Worm (Caenorhabditis elegans) whole organism, mixed stage, embryonic: ENCODE results near the gene rab-21.

Experiments
- M03D4.4 ChIP-seq: sonication (generic microtip); optimal IDR thresholded peaks from 2 replicates; lab custom pipeline; 2017; ENCODE audit warnings: mild to moderate bottlenecking, missing genetic modification characterization, missing compliant biosample characterization
- bed-3 ChIP-seq: fragments of 200-800 bp; sonication (Bioruptor generic); optimal IDR thresholded peaks from 3 replicates; lab custom pipeline; 2018; ENCODE audit warnings: mild to moderate bottlenecking, missing genetic modification characterization, moderate library complexity, missing compliant biosample characterization
- blmp-1 ChIP-seq: fragments of 150-350 bp; optimal IDR thresholded peaks from 2 replicates; lab custom pipeline; 2014; ENCODE audit warnings: missing biosample characterization, missing genetic modification characterization
- ceh-39 ChIP-seq: fragments of 150-350 bp; optimal IDR thresholded peaks from 2 replicates; lab custom pipeline; 2014; ENCODE audit warnings: missing biosample characterization, missing genetic modification characterization
- ceh-43 ChIP-seq: fragments of 200-800 bp; sonication (Bioruptor generic); optimal IDR thresholded peaks from 2 replicates; lab custom pipeline; 2018; ENCODE audit warnings: mild to moderate bottlenecking, missing genetic modification characterization, moderate library complexity, missing compliant biosample characterization
- ceh-83 ChIP-seq: fragments of 200-800 bp; sonication (Bioruptor generic); optimal IDR thresholded peaks from 2 replicates; lab custom pipeline; 2018; ENCODE audit warnings: mild to moderate bottlenecking, missing genetic modification characterization, missing compliant biosample characterization
- ces-1 ChIP-seq: fragments of 150-350 bp; optimal IDR thresholded peaks from 2 replicates; lab custom pipeline; 2014; ENCODE audit warnings: missing biosample characterization, missing genetic modification reagents, missing genetic modification characterization
- cnd-1 ChIP-seq: fragments of 200-800 bp; sonication (Bioruptor generic); optimal IDR thresholded peaks from 2 replicates; lab custom pipeline; 2018; ENCODE audit warnings: mild to moderate bottlenecking, missing genetic modification characterization, missing compliant biosample characterization
- drap-1 ChIP-seq: fragments of 200-800 bp; sonication (Bioruptor generic); optimal IDR thresholded peaks from 3 replicates; lab custom pipeline; 2018; ENCODE audit warnings: mild to moderate bottlenecking, missing genetic modification characterization, missing compliant biosample characterization
- elt-1 ChIP-seq: sonication (generic microtip); optimal IDR thresholded peaks from 2 replicates; lab custom pipeline; 2017; ENCODE audit warnings: missing genetic modification characterization, mild to moderate bottlenecking, missing compliant biosample characterization, antibody characterized with exemption, moderate library complexity, borderline replicate concordance; ENCODE audit not compliant: insufficient read depth
- elt-3 ChIP-seq: fragments of 150-350 bp; optimal IDR thresholded peaks from 2 replicates; lab custom pipeline; 2014; ENCODE audit warnings: missing biosample characterization, missing genetic modification characterization
- flh-1 ChIP-seq: fragments of 200-800 bp; sonication (Bioruptor generic); optimal IDR thresholded peaks from 2 replicates; lab custom pipeline; 2018; ENCODE audit warnings: mild to moderate bottlenecking, missing genetic modification characterization, moderate library complexity, missing compliant biosample characterization
- ham-2 ChIP-seq: fragments of 200-800 bp; sonication (Bioruptor generic); optimal IDR thresholded peaks from 2 replicates; lab custom pipeline; 2018; ENCODE audit warnings: mild to moderate bottlenecking, missing genetic modification characterization, missing compliant biosample characterization
- hlh-1 ChIP-seq: fragments of 150-350 bp; optimal IDR thresholded peaks from 2 replicates; lab custom pipeline; 2014; ENCODE audit warnings: missing biosample characterization, missing genetic modification reagents, missing genetic modification characterization
- lin-13 ChIP-seq: fragments of 150-350 bp; optimal IDR thresholded peaks from 2 replicates; lab custom pipeline; 2014; ENCODE audit warnings: missing biosample characterization, missing genetic modification characterization
- lin-32 ChIP-seq: fragments of 200-800 bp; sonication (Bioruptor generic); optimal IDR thresholded peaks from 2 replicates; lab custom pipeline; 2018; ENCODE audit warnings: mild to moderate bottlenecking, missing genetic modification characterization, missing compliant biosample characterization
- lsy-2 ChIP-seq: fragments of 150-350 bp; optimal IDR thresholded peaks from 2 replicates; lab custom pipeline; 2014; ENCODE audit warnings: missing biosample characterization, missing genetic modification characterization
- mab-5 ChIP-seq: fragments of 150-350 bp; optimal IDR thresholded peaks from 2 replicates; lab custom pipeline; 2014; ENCODE audit warnings: missing biosample characterization, missing genetic modification characterization
- mep-1 ChIP-seq: fragments of 150-350 bp; optimal IDR thresholded peaks from 2 replicates; lab custom pipeline; 2017; ENCODE audit warnings: missing biosample characterization, missing genetic modification reagents, missing genetic modification characterization, inconsistent platforms
- mls-2 ChIP-seq: sonication (generic microtip); optimal IDR thresholded peaks from 2 replicates; lab custom pipeline; 2016; ENCODE audit warnings: mild to moderate bottlenecking, missing genetic modification characterization, moderate library complexity, missing compliant biosample characterization
- nhr-12 ChIP-seq: fragments of 150-350 bp; optimal IDR thresholded peaks from 2 replicates; lab custom pipeline; 2014; ENCODE audit warnings: missing biosample characterization, missing genetic modification characterization
- nhr-2 ChIP-seq: fragments of 150-350 bp; optimal IDR thresholded peaks from 2 replicates; lab custom pipeline; 2014; ENCODE audit warnings: missing biosample characterization, missing genetic modification characterization
- nhr-237 ChIP-seq: fragments of 150-350 bp; optimal IDR thresholded peaks from 2 replicates; lab custom pipeline; 2014; ENCODE audit warnings: missing biosample characterization, missing genetic modification characterization
- nhr-28 ChIP-seq: fragments of 150-350 bp; optimal IDR thresholded peaks from 2 replicates; lab custom pipeline; 2014; ENCODE audit warnings: missing biosample characterization, missing genetic modification characterization
- nhr-76 ChIP-seq: sonication (generic microtip); optimal IDR thresholded peaks from 2 replicates; lab custom pipeline; 2017; ENCODE audit warnings: missing biosample characterization, missing genetic modification characterization
- pha-4 ChIP-seq: fragments of 150-350 bp; optimal IDR thresholded peaks from 2 replicates; lab custom pipeline; 2018; ENCODE audit warnings: missing biosample characterization, missing genetic modification reagents, missing genetic modification characterization
- sem-2 ChIP-seq: fragments of 200-800 bp; sonication (Bioruptor generic); optimal IDR thresholded peaks from 2 replicates; lab custom pipeline; 2018; ENCODE audit warnings: mild to moderate bottlenecking, missing genetic modification characterization, missing compliant biosample characterization
- snpc-4 ChIP-seq: fragments of 150-350 bp; optimal IDR thresholded peaks from 2 replicates; lab custom pipeline; 2014; ENCODE audit warnings: missing biosample characterization, missing genetic modification characterization
- sptf-1 ChIP-seq: sonication (generic microtip); optimal IDR thresholded peaks from 2 replicates; lab custom pipeline; 2017; ENCODE audit warnings: mild to moderate bottlenecking, missing genetic modification characterization, moderate library complexity, missing compliant biosample characterization
- tbx-8 ChIP-seq: fragments of 200-800 bp; sonication (Bioruptor generic); optimal IDR thresholded peaks from 2 replicates; lab custom pipeline; 2018; ENCODE audit warnings: mild to moderate bottlenecking, missing genetic modification characterization, moderate library complexity, missing compliant biosample characterization
- unc-120 ChIP-seq: sonication (generic microtip); optimal IDR thresholded peaks from 2 replicates; lab custom pipeline; 2017; ENCODE audit warnings: missing genetic modification characterization, missing compliant biosample characterization; ENCODE audit not compliant: poor library complexity, severe bottlenecking
- unc-39 ChIP-seq: fragments of 150-350 bp; optimal IDR thresholded peaks from 2 replicates; lab custom pipeline; 2014; ENCODE audit warnings: missing biosample characterization, missing genetic modification characterization
- unc-62 ChIP-seq: fragments of 150-350 bp; optimal IDR thresholded peaks from 2 replicates; lab custom pipeline; 2014; ENCODE audit warnings: missing biosample characterization, missing genetic modification reagents, missing genetic modification characterization
- zip-8 ChIP-seq: fragments of 150-350 bp; optimal IDR thresholded peaks from 2 replicates; lab custom pipeline; 2014; ENCODE audit warnings: missing biosample characterization, missing genetic modification characterization
- ztf-11 ChIP-seq: fragments of 150-350 bp; optimal IDR thresholded peaks from 2 replicates; lab custom pipeline; 2014; ENCODE audit warnings: missing biosample characterization, missing genetic modification characterization

Gene rab-21

ce11 chrII:8748638-8749037 is 33.8 kb upstream of the rab-21 start:
- no peak for TF ChIP-seq mls-2 (tag; lab: Kevin White, UChicago)
- TF ChIP-seq cnd-1: peak; percentile 69
- peak; percentile 58 for TF ChIP-seq ces-1
- TF ChIP-seq, all 35 proteins: peak for 2

- no peak for TF ChIP-seq snpc-4 (tag; lab: Kevin White, UChicago)
- TF ChIP-seq M03D4.4 (tag; lab: Kevin White, UChicago): peak; percentile 40
- TF ChIP-seq hlh-1 (tag; lab: Kevin White, UChicago): no peak
- TF ChIP-seq nhr-12 (tag; lab: Kevin White, UChicago): no peak
- TF ChIP-seq drap-1 (GFP tag; lab: Kevin White, UChicago): peak; percentile 55
- no peak for TF ChIP-seq lsy-2 (tag; lab: Kevin White, UChicago)
- TF ChIP-seq lin-32 (GFP tag; lab: Kevin White, UChicago): no peak
- no peak for TF ChIP-seq blmp-1
- no peak for TF ChIP-seq zip-8 (tag; lab: Kevin White, UChicago)
- no peak for TF ChIP-seq flh-1 (GFP tag; lab: Kevin White, UChicago)
- no peak for TF ChIP-seq sem-2 (GFP tag; lab: Kevin White, UChicago)
- no peak for TF ChIP-seq tbx-8 (GFP tag; lab: Kevin White, UChicago)
- TF ChIP-seq unc-62: peak; percentile 65
- TF ChIP-seq mep-1 (tag; lab: Kevin White, UChicago): peak; percentile 8
- no peak for TF ChIP-seq ceh-39 (tag; lab: Kevin White, UChicago)
- no peak for TF ChIP-seq bed-3 (GFP tag; lab: Kevin White, UChicago)
- TF ChIP-seq ceh-83 (GFP tag; lab: Kevin White, UChicago): no peak
- TF ChIP-seq lin-13 (tag; lab: Kevin White, UChicago): no peak
- TF ChIP-seq ztf-11 (tag; lab: Kevin White, UChicago): no peak
- TF ChIP-seq elt-1 (tag; lab: Kevin White, UChicago): no peak
- TF ChIP-seq nhr-237 (tag; lab: Kevin White, UChicago): no peak
- TF ChIP-seq nhr-2: peak; percentile 7
- TF ChIP-seq pha-4 (tag; lab: Kevin White, UChicago): peak; percentile 69
- TF ChIP-seq ces-1: peak; percentile 30
- no peak for TF ChIP-seq ham-2 (GFP tag; lab: Kevin White, UChicago)
- no peak for TF ChIP-seq unc-39 (tag; lab: Kevin White, UChicago)
- peak; percentile 29 for TF ChIP-seq ceh-43 (GFP tag; lab: Kevin White, UChicago)
- TF ChIP-seq sptf-1 (tag; lab: Kevin White, UChicago): no peak
- TF ChIP-seq cnd-1: peak; percentile 63
- TF ChIP-seq mab-5 (tag; lab: Kevin White, UChicago): peak; percentile 32
- no peak for TF ChIP-seq elt-3 (tag; lab: Kevin White, UChicago)
- TF ChIP-seq unc-120 (tag; lab: Kevin White, UChicago): peak; percentile 24
- peak; percentile 68 for TF ChIP-seq mls-2 (tag; lab: Kevin White, UChicago)
- no peak for TF ChIP-seq nhr-76 (tag; lab: Kevin White, UChicago)
- no peak for TF ChIP-seq nhr-28 (tag; lab: Kevin White, UChicago)
Measured at ce11 chrII:8747939-8748352, 33.1 kb upstream of the rab-21 start.

DNA sequence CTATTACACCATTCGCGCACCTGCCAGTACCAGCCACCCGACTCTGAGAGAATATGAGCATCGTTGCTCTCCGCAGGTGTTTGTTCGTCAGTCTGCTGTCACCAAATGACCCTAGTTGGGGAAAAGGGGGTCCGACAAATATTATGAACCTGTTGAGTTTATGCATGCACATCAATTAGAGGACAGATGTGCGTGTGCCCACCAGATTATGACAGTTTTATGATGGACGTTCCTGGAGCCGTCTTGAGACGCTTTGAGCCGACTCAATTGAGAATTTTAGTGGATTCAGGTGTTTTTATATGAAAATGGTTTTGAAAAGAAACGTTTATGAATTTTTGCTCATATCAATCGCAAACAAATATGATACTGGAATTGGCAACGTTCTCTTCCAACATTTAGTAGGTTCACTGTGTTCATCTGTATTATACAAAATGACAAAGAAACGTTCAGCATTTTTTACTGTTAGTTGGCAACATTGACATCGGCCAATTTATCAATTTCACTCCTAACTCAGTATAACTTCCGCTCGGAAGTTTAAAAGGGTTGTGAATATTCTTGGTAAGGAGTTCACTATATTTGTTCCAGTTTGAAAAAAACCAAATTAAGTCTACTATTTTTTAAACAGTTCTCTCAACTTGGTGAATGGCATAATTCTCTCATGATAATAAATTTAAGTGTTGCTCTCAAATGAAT is 32.6 kb upstream of the rab-21 start:
- TF ChIP-seq cnd-1: peak; percentile 59
- peak; percentile 41 for TF ChIP-seq hlh-1 (tag; lab: Kevin White, UChicago)
- TF ChIP-seq lsy-2 (tag; lab: Kevin White, UChicago): no peak
- peak; percentile 86 for TF ChIP-seq nhr-2
- TF ChIP-seq nhr-28 (tag; lab: Kevin White, UChicago): no peak
- TF ChIP-seq unc-62: peak; percentile 78
- TF ChIP-seq bed-3 (GFP tag; lab: Kevin White, UChicago): no peak
- TF ChIP-seq unc-120 (tag; lab: Kevin White, UChicago): peak; percentile 1
